Worm (Caenorhabditis elegans) whole organism, L2 larva: ENCODE results near the gene spin-3.

Experiments
- C34F6.9 ChIP-seq: fragments of 150-350 bp; optimal IDR thresholded peaks from 2 replicates; lab custom pipeline; 2014; ENCODE audit warnings: missing biosample characterization, missing genetic modification characterization
- F13H6.1 ChIP-seq: sonication (generic microtip); optimal IDR thresholded peaks from 2 replicates; lab custom pipeline; 2016; ENCODE audit warnings: missing genetic modification characterization, missing compliant biosample characterization
- ama-1 ChIP-seq: fragments of 150-350 bp; optimal IDR thresholded peaks from 2 replicates; lab custom pipeline; 2018; ENCODE audit warnings: inconsistent platforms
- blmp-1 ChIP-seq: sonication (generic microtip); optimal IDR thresholded peaks from 2 replicates; lab custom pipeline; 2017; ENCODE audit warnings: missing genetic modification characterization, mild to moderate bottlenecking, missing compliant biosample characterization, antibody characterized with exemption, moderate library complexity; ENCODE audit not compliant: insufficient read depth
- ceh-82 ChIP-seq: fragments of 150-350 bp; optimal IDR thresholded peaks from 2 replicates; lab custom pipeline; 2014; ENCODE audit warnings: missing biosample characterization, missing genetic modification characterization
- crh-2 ChIP-seq: sonication (generic microtip); optimal IDR thresholded peaks from 2 replicates; lab custom pipeline; 2017; ENCODE audit warnings: missing biosample characterization, missing genetic modification characterization
- dmd-4 ChIP-seq: sonication (generic microtip); optimal IDR thresholded peaks from 2 replicates; lab custom pipeline; 2017; ENCODE audit warnings: missing biosample characterization, missing genetic modification characterization
- egl-27 ChIP-seq: sonication (generic microtip); optimal IDR thresholded peaks from 3 replicates; lab custom pipeline; 2017; ENCODE audit warnings: missing biosample characterization, missing genetic modification reagents, missing genetic modification characterization
- elt-1 ChIP-seq: fragments of 150-350 bp; optimal IDR thresholded peaks from 2 replicates; lab custom pipeline; 2014; ENCODE audit warnings: missing biosample characterization, missing genetic modification characterization
- fos-1 ChIP-seq: fragments of 150-350 bp; optimal IDR thresholded peaks from 2 replicates; lab custom pipeline; 2014; ENCODE audit warnings: missing biosample characterization, missing genetic modification characterization
- lsy-2 ChIP-seq, 2 experiments: fragments of 150-350 bp in 1 of 2; sonication (generic microtip) in 1 of 2; optimal IDR thresholded peaks; 2 replicates each; lab custom pipeline; 2014 to 2017; ENCODE audit warnings: missing biosample characterization in 2 of 2, missing genetic modification characterization in 2 of 2
- mab-5 ChIP-seq: fragments of 150-350 bp; optimal IDR thresholded peaks from 2 replicates; lab custom pipeline; 2014; ENCODE audit warnings: missing biosample characterization, missing genetic modification characterization
- mbf-1 ChIP-seq: sonication (generic microtip); optimal IDR thresholded peaks from 2 replicates; lab custom pipeline; 2017; ENCODE audit warnings: missing biosample characterization, missing genetic modification characterization
- mdl-1 ChIP-seq, 2 experiments: fragments of 150-350 bp in 1 of 2; sonication (generic microtip) in 1 of 2; optimal IDR thresholded peaks; 2 replicates each; lab custom pipeline; 2017; ENCODE audit warnings: missing biosample characterization in 2 of 2, missing genetic modification characterization in 2 of 2
- nhr-10 ChIP-seq: sonication (generic microtip); optimal IDR thresholded peaks from 2 replicates; lab custom pipeline; 2017; ENCODE audit warnings: missing biosample characterization, missing genetic modification characterization
- nhr-12 ChIP-seq: fragments of 150-350 bp; optimal IDR thresholded peaks from 2 replicates; lab custom pipeline; 2014; ENCODE audit warnings: missing biosample characterization, missing genetic modification characterization
- nhr-129 ChIP-seq: fragments of 150-350 bp; optimal IDR thresholded peaks from 2 replicates; lab custom pipeline; 2014; ENCODE audit warnings: missing biosample characterization, missing genetic modification characterization
- nhr-21 ChIP-seq: fragments of 150-350 bp; optimal IDR thresholded peaks from 2 replicates; lab custom pipeline; 2014; ENCODE audit warnings: missing biosample characterization, missing genetic modification characterization
- nhr-23 ChIP-seq: fragments of 150-350 bp; optimal IDR thresholded peaks from 2 replicates; lab custom pipeline; 2014; ENCODE audit warnings: missing biosample characterization, missing genetic modification reagents, missing genetic modification characterization
- nhr-237 ChIP-seq: fragments of 150-350 bp; optimal IDR thresholded peaks from 2 replicates; lab custom pipeline; 2014; ENCODE audit warnings: missing biosample characterization, missing genetic modification characterization
- nhr-25 ChIP-seq: fragments of 150-350 bp; sonication (generic microtip); optimal IDR thresholded peaks from 3 replicates; lab custom pipeline; 2014; ENCODE audit warnings: missing biosample characterization, missing genetic modification characterization
- nhr-6 ChIP-seq: fragments of 150-350 bp; optimal IDR thresholded peaks from 2 replicates; lab custom pipeline; 2014; ENCODE audit warnings: missing biosample characterization, missing genetic modification characterization
- nhr-77 ChIP-seq: fragments of 150-350 bp; optimal IDR thresholded peaks from 2 replicates; lab custom pipeline; 2014; ENCODE audit warnings: missing biosample characterization, missing genetic modification characterization
- sem-4 ChIP-seq: fragments of 150-350 bp; optimal IDR thresholded peaks from 2 replicates; lab custom pipeline; 2014; ENCODE audit warnings: missing biosample characterization, missing genetic modification reagents, missing genetic modification characterization
- skn-1 ChIP-seq: sonication (generic microtip); optimal IDR thresholded peaks from 2 replicates; lab custom pipeline; 2017; ENCODE audit warnings: missing biosample characterization, missing genetic modification characterization
- sma-3 ChIP-seq: sonication (generic microtip); optimal IDR thresholded peaks from 2 replicates; lab custom pipeline; 2016; ENCODE audit warnings: missing genetic modification reagents, missing genetic modification characterization, missing compliant biosample characterization
- sma-9 ChIP-seq, 2 experiments: fragments of 150-350 bp in 1 of 2; sonication (generic microtip) in 1 of 2; optimal IDR thresholded peaks; 2 replicates each; lab custom pipeline; 2014 to 2016; ENCODE audit warnings: missing genetic modification characterization in 2 of 2, mild to moderate bottlenecking in 1 of 2, missing biosample characterization in 1 of 2, missing compliant biosample characterization in 1 of 2, missing genetic modification reagents in 1 of 2, moderate library complexity in 1 of 2
- snpc-4 ChIP-seq: fragments of 150-350 bp; optimal IDR thresholded peaks from 2 replicates; lab custom pipeline; 2014; ENCODE audit warnings: missing biosample characterization, missing genetic modification characterization
- unc-39 ChIP-seq: fragments of 150-350 bp; optimal IDR thresholded peaks from 2 replicates; lab custom pipeline; 2014; ENCODE audit warnings: missing biosample characterization, missing genetic modification characterization
- unc-55 ChIP-seq: fragments of 150-350 bp; sonication (generic microtip); optimal IDR thresholded peaks from 3 replicates; lab custom pipeline; 2014; ENCODE audit warnings: missing biosample characterization, missing genetic modification reagents, missing genetic modification characterization
- unc-62 ChIP-seq: fragments of 150-350 bp; optimal IDR thresholded peaks from 2 replicates; lab custom pipeline; 2014; ENCODE audit warnings: missing biosample characterization, missing genetic modification reagents, missing genetic modification characterization
- ztf-1 ChIP-seq: fragments of 200-800 bp; sonication (Bioruptor generic); conservative IDR thresholded peaks from 2 replicates; pipeline ENCODE4 v1.3.6; 2022; ENCODE audit warnings: missing genetic modification characterization, missing compliant biosample characterization
- ztf-11 ChIP-seq: sonication (generic microtip); optimal IDR thresholded peaks from 2 replicates; lab custom pipeline; 2017; ENCODE audit warnings: missing biosample characterization, missing genetic modification characterization
- ztf-4 ChIP-seq: fragments of 150-350 bp; optimal IDR thresholded peaks from 2 replicates; lab custom pipeline; 2014; ENCODE audit warnings: missing biosample characterization, missing genetic modification characterization

The spin-3 gene

DNA sequence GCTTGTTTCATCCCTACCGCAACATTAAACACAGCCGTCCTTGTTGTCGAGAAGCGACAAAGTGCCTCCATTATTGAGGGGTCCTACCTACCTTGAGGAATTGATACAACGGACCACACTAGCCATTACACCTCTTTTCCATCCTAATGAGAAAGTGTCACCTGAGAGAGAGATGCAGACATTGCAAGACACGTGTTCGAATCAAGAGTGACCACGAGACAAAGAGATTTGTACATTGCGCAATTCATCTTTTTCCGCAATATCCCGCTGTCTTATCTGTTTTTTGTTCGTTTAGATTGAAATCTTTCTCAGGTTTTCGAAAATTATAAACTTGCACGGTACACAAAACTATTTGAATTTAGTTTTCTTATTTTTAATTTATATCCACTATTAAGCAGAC lies 39.1 kb downstream of the spin-3 start:
- no peak for TF ChIP-seq nhr-237
- peak; percentile 48 for TF ChIP-seq F13H6.1 (tag; lab: Kevin White, UChicago)
- TF ChIP-seq sem-4 (tag; lab: Kevin White, UChicago), result peak; percentile 57
- TF ChIP-seq nhr-21 (tag; lab: Kevin White, UChicago), result peak; percentile 66
- peak in 1 of 2 experiments; percentile 44 for TF ChIP-seq lsy-2 (tag; optimal IDR thresholded peaks at IDR 0.05; lab: Kevin White, UChicago)
- TF ChIP-seq nhr-12 (tag; lab: Kevin White, UChicago), result no peak
- peak; percentile 11 for TF ChIP-seq ztf-4
- TF ChIP-seq nhr-25 (tag; lab: Kevin White, UChicago), result peak; percentile 46
- no peak for TF ChIP-seq ztf-11 (tag; lab: Kevin White, UChicago)
- no peak for TF ChIP-seq unc-62 (GFP tag; lab: Kevin White, UChicago)
- TF ChIP-seq blmp-1 (tag; lab: Kevin White, UChicago), result peak; percentile 1
- peak; percentile 17 for TF ChIP-seq crh-2 (tag; lab: Kevin White, UChicago)
- peak; percentile 72 for TF ChIP-seq sma-9 (GFP tag; optimal IDR thresholded peaks at IDR 0.05; lab: Kevin White, UChicago)
- no peak for TF ChIP-seq sma-9 (tag; optimal IDR thresholded peaks at IDR 0.05; lab: Kevin White, UChicago)
- peak; percentile 57 to 68 for TF ChIP-seq mdl-1 (tag; optimal IDR thresholded peaks at IDR 0.05; lab: Kevin White, UChicago)
- peak; percentile 38 for TF ChIP-seq elt-1
- peak; percentile 34 for TF ChIP-seq nhr-6 (tag; lab: Kevin White, UChicago)
- TF ChIP-seq nhr-23 (tag; lab: Kevin White, UChicago), result no peak
- TF ChIP-seq fos-1 (tag; lab: Kevin White, UChicago), result peak; percentile 12
- no peak for TF ChIP-seq mbf-1
- peak; percentile 69 for TF ChIP-seq C34F6.9
- TF ChIP-seq nhr-129, result peak; percentile 93

DNA sequence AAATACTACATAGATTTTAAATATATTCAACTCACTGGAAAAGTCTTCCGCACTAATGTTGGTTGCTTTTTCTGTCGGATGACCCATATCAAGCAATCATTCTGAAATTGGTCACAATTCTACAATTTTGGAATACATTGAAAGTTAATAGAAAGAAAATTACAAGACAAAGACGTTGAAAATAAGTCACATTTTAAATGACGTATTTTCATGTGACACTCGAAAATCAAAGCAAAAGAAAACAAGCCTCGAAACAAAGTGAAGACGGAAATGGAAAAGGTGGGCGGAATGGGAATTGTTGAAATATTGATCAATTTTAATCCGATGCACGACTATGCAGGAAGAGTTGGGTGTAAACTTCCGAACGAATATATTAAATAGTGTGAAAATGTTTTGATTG lies 39.9 kb downstream of the spin-3 start, which contains the start of gene mob-2:
TSS of gene mob-2 (minus strand) at position 101 of the 400 bp plus-strand sequence.
- TF ChIP-seq crh-2 (tag; lab: Kevin White, UChicago) (no peak), egl-27 (tag; lab: Kevin White, UChicago) (no peak), elt-1 (no peak), C34F6.9 (no peak), skn-1 (tag; lab: Kevin White, UChicago) (no peak), sma-3 (GFP tag; lab: Kevin White, UChicago) (no peak), nhr-10 (no peak), F13H6.1 (tag; lab: Kevin White, UChicago) (no peak), dmd-4 (tag; lab: Kevin White, UChicago) (no peak), sem-4 (tag; lab: Kevin White, UChicago) (no peak), mbf-1 (no peak), ztf-11 (tag; lab: Kevin White, UChicago) (no peak), nhr-25 (tag; lab: Kevin White, UChicago) (no peak), mab-5 (tag; lab: Kevin White, UChicago) (no peak), unc-39 (tag; lab: Kevin White, UChicago) (no peak), nhr-23 (tag; lab: Kevin White, UChicago) (no peak), sma-9 (GFP tag; optimal IDR thresholded peaks at IDR 0.05; lab: Kevin White, UChicago) (no peak), sma-9 (tag; optimal IDR thresholded peaks at IDR 0.05; lab: Kevin White, UChicago) (no peak), nhr-77 (tag; lab: Kevin White, UChicago) (no peak)

DNA sequence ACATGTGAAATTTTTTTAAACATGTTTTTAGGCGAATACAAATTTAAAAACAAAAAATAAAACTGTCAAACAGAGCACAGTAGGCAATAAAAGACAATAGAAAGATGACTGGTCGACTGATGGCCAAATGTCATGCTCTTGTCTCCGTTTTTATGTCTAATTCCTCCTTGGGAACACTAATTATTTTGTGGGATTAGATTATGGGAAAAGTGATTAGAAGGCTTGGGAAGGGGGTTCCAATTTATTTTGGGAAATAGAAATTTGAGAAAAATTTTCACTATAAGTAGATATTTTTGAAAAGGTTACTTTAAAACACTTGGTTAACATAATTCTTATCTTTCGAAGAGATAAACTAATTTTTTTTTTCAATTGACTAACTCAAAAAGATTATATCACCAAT lies 40.8 kb downstream of the spin-3 start:
- TF ChIP-seq nhr-21 (tag; lab: Kevin White, UChicago) (no peak), nhr-77 (tag; lab: Kevin White, UChicago) (no peak), ceh-82 (tag; lab: Kevin White, UChicago) (no peak), unc-39 (tag; lab: Kevin White, UChicago) (no peak), nhr-237 (no peak), nhr-25 (tag; lab: Kevin White, UChicago) (no peak), skn-1 (tag; lab: Kevin White, UChicago) (no peak), C34F6.9 (no peak), ztf-1 (GFP tag; lab: Robert Waterston, UW) (no peak), mbf-1 (no peak), sem-4 (tag; lab: Kevin White, UChicago) (no peak), nhr-129 (no peak), sma-3 (GFP tag; lab: Kevin White, UChicago) (no peak), unc-55 (GFP tag; lab: Kevin White, UChicago) (no peak), snpc-4 (tag; lab: Kevin White, UChicago) (no peak)

DNA sequence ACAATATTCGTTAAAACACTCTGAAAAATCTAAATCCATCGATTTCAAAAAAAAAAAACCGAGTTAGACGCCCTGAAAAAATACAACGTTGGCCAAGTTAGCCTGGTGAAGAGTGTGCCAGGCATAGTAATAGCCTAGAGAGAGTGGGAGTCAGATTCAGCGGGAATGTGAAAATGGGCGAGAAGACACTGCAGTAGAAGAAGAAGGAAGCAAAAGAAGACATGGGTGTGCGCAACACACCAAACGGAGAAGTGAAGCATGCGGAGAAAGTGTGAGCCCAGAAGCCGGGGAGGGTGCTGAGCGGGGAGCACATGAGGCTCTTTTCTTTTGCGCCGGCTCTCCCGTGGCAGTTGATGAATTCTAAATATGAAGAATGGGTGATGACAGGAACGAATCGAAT lies 41.2 kb downstream of the spin-3 start:
- no peak for TF ChIP-seq ama-1
- peak; percentile 50 for TF ChIP-seq C34F6.9
- TF ChIP-seq lsy-2 (tag; optimal IDR thresholded peaks at IDR 0.05; lab: Kevin White, UChicago), result peak in 1 of 2 experiments; percentile 33
- no peak for TF ChIP-seq crh-2 (tag; lab: Kevin White, UChicago)
- peak; percentile 58 for TF ChIP-seq unc-55 (GFP tag; lab: Kevin White, UChicago)
- TF ChIP-seq nhr-129, result peak; percentile 32
- TF ChIP-seq, all 48 proteins: peak for 4
